Fruit fly (Drosophila melanogaster) whole organism, embryonic: ENCODE measurements around the gene CG17127.

Experiments used
- Ada2b ChIP-seq: fragments of 200-800 bp; sonication (Bioruptor generic); IDR thresholded peaks from 2 replicates; pipeline ENCODE4 v1.3.6; 2022; ENCODE audit warnings: missing biosample characterization, missing genetic modification characterization
- Antp ChIP-seq: fragments of 200-800 bp; sonication (Bioruptor generic); optimal IDR thresholded peaks from 3 replicates; lab custom pipeline; 2016; ENCODE audit warnings: missing biosample characterization, missing genetic modification characterization
- Atf6 ChIP-seq: fragments of 200-800 bp; sonication (Bioruptor generic); IDR thresholded peaks from 2 replicates; pipeline ENCODE4 v1.3.6; 2022; ENCODE audit warnings: missing biosample characterization, missing genetic modification characterization
- Bdp1 ChIP-seq: fragments of 200-800 bp; sonication (Bioruptor generic); optimal IDR thresholded peaks from 3 replicates; lab custom pipeline; 2016; ENCODE audit warnings: missing biosample characterization, missing genetic modification characterization
- CG10147 ChIP-seq: fragments of 200-800 bp; sonication (Bioruptor generic); optimal IDR thresholded peaks from 2 replicates; lab custom pipeline; 2019; ENCODE audit warnings: missing biosample characterization, mild to moderate bottlenecking, missing genetic modification characterization, moderate library complexity
- CG11085 ChIP-seq: fragments of 200-800 bp; sonication (Bioruptor generic); IDR thresholded peaks from 2 replicates; pipeline ENCODE4 v1.3.6; 2022; ENCODE audit warnings: missing biosample characterization, missing genetic modification characterization
- CG14014 ChIP-seq: fragments of 200-800 bp; sonication (Bioruptor generic); IDR thresholded peaks from 2 replicates; pipeline ENCODE4 v1.3.6; 2022; ENCODE audit warnings: missing biosample characterization, missing genetic modification characterization
- CG14965 ChIP-seq: fragments of 200-800 bp; sonication (Bioruptor generic); optimal IDR thresholded peaks from 2 replicates; lab custom pipeline; 2016; ENCODE audit warnings: missing biosample characterization, missing genetic modification characterization, borderline replicate concordance
- CG1529 ChIP-seq: fragments of 200-800 bp; sonication (Bioruptor generic); optimal IDR thresholded peaks from 3 replicates; lab custom pipeline; 2018; ENCODE audit warnings: missing biosample characterization, missing genetic modification characterization
- CG18476 ChIP-seq: fragments of 200-800 bp; sonication (Bioruptor generic); optimal IDR thresholded peaks from 2 replicates; lab custom pipeline; 2016; ENCODE audit warnings: missing biosample characterization, mild to moderate bottlenecking, missing genetic modification characterization
- CG31441 ChIP-seq: fragments of 200-800 bp; sonication (Bioruptor generic); IDR thresholded peaks from 2 replicates; pipeline ENCODE4 v1.3.6; 2022; ENCODE audit warnings: missing biosample characterization, missing genetic modification characterization
- CG3163 ChIP-seq: fragments of 200-800 bp; sonication (Bioruptor generic); optimal IDR thresholded peaks from 3 replicates; lab custom pipeline; 2016; ENCODE audit warnings: missing biosample characterization, missing genetic modification characterization
- CG32767 ChIP-seq: fragments of 200-800 bp; sonication (Bioruptor generic); IDR thresholded peaks from 2 replicates; pipeline ENCODE4 v1.3.6; 2022; ENCODE audit warnings: missing biosample characterization, missing genetic modification characterization
- CG3726 ChIP-seq: fragments of 200-800 bp; sonication (Bioruptor generic); IDR thresholded peaks from 3 replicates; pipeline ENCODE4, ENCODE4 v1.3.6; 2022; ENCODE audit warnings: missing biosample characterization, missing genetic modification characterization
- CG43689 ChIP-seq: fragments of 200-800 bp; sonication (Bioruptor generic); IDR thresholded peaks from 2 replicates; pipeline ENCODE4 v1.3.6; 2022; ENCODE audit warnings: missing biosample characterization, missing genetic modification characterization
- CG6689 ChIP-seq: fragments of 200-800 bp; sonication (Bioruptor generic); IDR thresholded peaks from 2 replicates; pipeline ENCODE4 v1.3.6; 2022; ENCODE audit warnings: missing biosample characterization, missing genetic modification characterization
- CG7928 ChIP-seq: fragments of 200-800 bp; sonication (Bioruptor generic); optimal IDR thresholded peaks from 2 replicates; lab custom pipeline; 2017; ENCODE audit warnings: missing biosample characterization, mild to moderate bottlenecking, missing genetic modification characterization
- CG7963 ChIP-seq: fragments of 200-800 bp; sonication (Bioruptor generic); IDR thresholded peaks from 3 replicates; pipeline ENCODE4 v1.3.6; 2022; ENCODE audit warnings: missing biosample characterization, missing genetic modification characterization; ENCODE audit not compliant: partially characterized antibody
- CG8388 ChIP-seq: fragments of 200-800 bp; sonication (Bioruptor generic); optimal IDR thresholded peaks from 2 replicates; lab custom pipeline; 2019; ENCODE audit warnings: missing biosample characterization, mild to moderate bottlenecking, missing genetic modification characterization, moderate library complexity
- CG8478 ChIP-seq: fragments of >200 bp; optimal IDR thresholded peaks from 2 replicates; lab custom pipeline; 2018
- CG8944 ChIP-seq: fragments of 200-800 bp; sonication (Bioruptor generic); optimal IDR thresholded peaks from 3 replicates; lab custom pipeline; 2016; ENCODE audit warnings: missing biosample characterization, missing genetic modification characterization
- CoRest ChIP-seq: fragments of 200-800 bp; sonication (Bioruptor generic); optimal IDR thresholded peaks from 3 replicates; lab custom pipeline; 2018; ENCODE audit warnings: missing biosample characterization, mild to moderate bottlenecking, missing genetic modification characterization, moderate library complexity
- Dad ChIP-seq: fragments of 200-800 bp; sonication (Bioruptor generic); optimal IDR thresholded peaks from 3 replicates; lab custom pipeline; 2016; ENCODE audit warnings: missing biosample characterization, missing genetic modification characterization
- Dbx ChIP-seq: fragments of 200-800 bp; sonication (Bioruptor generic); IDR thresholded peaks from 3 replicates; pipeline ENCODE4 v1.3.6; 2022; ENCODE audit warnings: missing biosample characterization, missing genetic modification characterization
- GATAe ChIP-seq: fragments of 200-800 bp; sonication (Bioruptor generic); conservative IDR thresholded peaks from 2 replicates; pipeline ENCODE4 v1.3.6; 2022; ENCODE audit warnings: missing biosample characterization, missing genetic modification characterization
- Hand ChIP-seq: fragments of 200-800 bp; sonication (Bioruptor generic); optimal IDR thresholded peaks from 2 replicates; lab custom pipeline; 2017; ENCODE audit warnings: mild to moderate bottlenecking, missing biosample characterization, missing genetic modification reagents, missing genetic modification characterization
- Hr78 ChIP-seq, 2 experiments: fragments of 200-800 bp in 1 of 2; fragments of >200 bp in 1 of 2; sonication (Bioruptor generic) in 1 of 2; optimal IDR thresholded peaks; 2 replicates each; lab custom pipeline; 2017 to 2019; ENCODE audit warnings: missing biosample characterization in 2 of 2, missing genetic modification characterization in 2 of 2, mild to moderate bottlenecking in 1 of 2, moderate library complexity in 1 of 2
- Pdp1 ChIP-seq, 2 experiments: fragments of 200-800 bp; sonication (Bioruptor generic); optimal IDR thresholded peaks; 3 replicates each; lab custom pipeline; 2016; ENCODE audit warnings: missing biosample characterization in 2 of 2, missing genetic modification characterization in 2 of 2, mild to moderate bottlenecking in 1 of 2, moderate library complexity in 1 of 2
- Sox102F ChIP-seq: fragments of 200-800 bp; sonication (Bioruptor generic); optimal IDR thresholded peaks from 2 replicates; lab custom pipeline; 2018; ENCODE audit warnings: missing biosample characterization, mild to moderate bottlenecking, missing genetic modification characterization, moderate library complexity
- Stat92E ChIP-seq, 3 experiments: fragments of >200 bp in 2 of 3; fragments of 200-800 bp in 1 of 3; sonication (Bioruptor generic) in 1 of 3; optimal IDR thresholded peaks; 2 replicates each; lab custom pipeline; 2017 to 2019; ENCODE audit warnings: missing biosample characterization in 3 of 3, missing genetic modification characterization in 3 of 3, mild to moderate bottlenecking in 1 of 3, moderate library complexity in 1 of 3
- ap ChIP-seq: fragments of 200-800 bp; sonication (Bioruptor generic); IDR thresholded peaks from 2 replicates; pipeline ENCODE4 v1.3.6; 2022; ENCODE audit warnings: missing biosample characterization, missing genetic modification characterization
- ase ChIP-seq: fragments of 200-800 bp; sonication (Bioruptor generic); IDR thresholded peaks from 3 replicates; pipeline ENCODE4 v1.3.6; 2022; ENCODE audit warnings: missing biosample characterization, missing genetic modification characterization
- cato ChIP-seq: fragments of 200-800 bp; sonication (Bioruptor generic); optimal IDR thresholded peaks from 2 replicates; lab custom pipeline; 2016; ENCODE audit warnings: missing biosample characterization, missing genetic modification characterization, borderline replicate concordance
- da ChIP-seq: fragments of 200-800 bp; sonication (Bioruptor generic); optimal IDR thresholded peaks from 2 replicates; lab custom pipeline; 2016; ENCODE audit warnings: missing biosample characterization, missing genetic modification characterization
- dati ChIP-seq: fragments of 200-800 bp; sonication (Bioruptor generic); IDR thresholded peaks from 2 replicates; pipeline ENCODE4 v1.3.6; 2022; ENCODE audit warnings: missing biosample characterization, missing genetic modification characterization
- dimm ChIP-seq: fragments of 200-800 bp; sonication (Bioruptor generic); IDR thresholded peaks from 2 replicates; pipeline ENCODE4 v1.3.6; 2022; ENCODE audit warnings: missing biosample characterization, missing genetic modification characterization
- dmrt11E ChIP-seq: fragments of 200-800 bp; sonication (Bioruptor generic); optimal IDR thresholded peaks from 3 replicates; lab custom pipeline; 2018; ENCODE audit warnings: missing biosample characterization, mild to moderate bottlenecking, missing genetic modification characterization, moderate library complexity
- hkb ChIP-seq, 2 experiments: fragments of 200-800 bp in 1 of 2; fragments of >200 bp in 1 of 2; sonication (Bioruptor generic) in 1 of 2; IDR thresholded peaks in 1 of 2; optimal IDR thresholded peaks in 1 of 2; 2 replicates each; pipeline versions ENCODE4 v1.3.6 to Lab custom; 2017 to 2022; ENCODE audit warnings: missing biosample characterization in 1 of 2, missing genetic modification characterization in 1 of 2
- lbe ChIP-seq: fragments of 200-800 bp; sonication (Bioruptor generic); optimal IDR thresholded peaks from 2 replicates; lab custom pipeline; 2016; ENCODE audit warnings: missing biosample characterization, mild to moderate bottlenecking, missing genetic modification characterization
- maf-S ChIP-seq: fragments of 200-800 bp; sonication (Bioruptor generic); optimal IDR thresholded peaks from 2 replicates; lab custom pipeline; 2016; ENCODE audit warnings: missing biosample characterization, missing genetic modification characterization
- mld ChIP-seq: fragments of 200-800 bp; sonication (Bioruptor generic); IDR thresholded peaks from 3 replicates; pipeline ENCODE4 v1.3.6; 2022; ENCODE audit warnings: missing biosample characterization, missing genetic modification characterization; ENCODE audit not compliant: partially characterized antibody
- nerfin-2 ChIP-seq: fragments of 200-800 bp; sonication (Bioruptor generic); IDR thresholded peaks from 2 replicates; pipeline ENCODE4 v1.3.6; 2022; ENCODE audit warnings: missing biosample characterization, missing genetic modification characterization; ENCODE audit not compliant: partially characterized antibody
- psq ChIP-seq: fragments of 200-800 bp; sonication (Bioruptor generic); optimal IDR thresholded peaks from 2 replicates; lab custom pipeline; 2017; ENCODE audit warnings: missing biosample characterization, missing genetic modification characterization
- pum ChIP-seq: fragments of 200-800 bp; sonication (Bioruptor generic); optimal IDR thresholded peaks from 2 replicates; lab custom pipeline; 2016; ENCODE audit warnings: missing biosample characterization, missing genetic modification characterization
- salm ChIP-seq: fragments of 200-800 bp; sonication (Bioruptor generic); optimal IDR thresholded peaks from 2 replicates; lab custom pipeline; 2018; ENCODE audit warnings: missing biosample characterization, mild to moderate bottlenecking, missing genetic modification characterization
- scrt ChIP-seq: fragments of 200-800 bp; sonication (Bioruptor generic); optimal IDR thresholded peaks from 2 replicates; lab custom pipeline; 2018; ENCODE audit warnings: missing biosample characterization, mild to moderate bottlenecking, missing genetic modification characterization, moderate library complexity
- sim ChIP-seq: fragments of 200-800 bp; sonication (Bioruptor generic); IDR thresholded peaks from 2 replicates; pipeline ENCODE4 v1.3.6; 2022; ENCODE audit warnings: missing biosample characterization, missing genetic modification characterization
- unc-4 ChIP-seq: fragments of 200-800 bp; sonication (Bioruptor generic); IDR thresholded peaks from 2 replicates; pipeline ENCODE4 v1.3.6; 2022; ENCODE audit warnings: missing biosample characterization, missing genetic modification characterization; ENCODE audit not compliant: partially characterized antibody

The CG17127 gene

dm6 chr2L:10751879-10752620 is 18.6 kb upstream of the CG17127 start (continued):
- TF ChIP-seq ase (GFP tag; lab: Robert Waterston, UW) (peak; percentile 83), da (GFP tag; lab: Kevin White, UChicago) (peak; percentile 94), CG6689 (peak; percentile 62), Dad (peak; percentile 84), pum (GFP tag; lab: Kevin White, UChicago) (peak; percentile 82), dimm (GFP tag; lab: Robert Waterston, UW) (peak; percentile 47; the same call in 1 of the 2 replicates), scrt (GFP tag; lab: Kevin White, UChicago) (peak; percentile 48), psq (GFP tag; lab: Kevin White, UChicago) (peak; percentile 88), mld (GFP tag; lab: Robert Waterston, UW) (no peak), CG8944 (GFP tag; lab: Kevin White, UChicago) (peak; percentile 94), CG3726 (peak; percentile 72; the same call in 1 of the 3 replicates), Stat92E (GFP tag; optimal IDR thresholded peaks at IDR 0.05; lab: Kevin White, UChicago) (peak in 1 of 3 experiments; percentile 31), Hand (peak; percentile 46), CG3163 (GFP tag; lab: Kevin White, UChicago) (peak; percentile 72), Atf6 (GFP tag; lab: Robert Waterston, UW) (0 out of 2 replicates have a peak, but pooled peaks have one; percentile 37), CG14965 (GFP tag; lab: Kevin White, UChicago) (peak; percentile 88), CG7963 (GFP tag; lab: Robert Waterston, UW) (no peak), Sox102F (GFP tag; lab: Kevin White, UChicago) (peak; percentile 86), salm (tag; lab: Kevin White, UChicago) (peak; percentile 82), CoRest (tag; lab: Kevin White, UChicago) (peak; percentile 89), Bdp1 (GFP tag; lab: Kevin White, UChicago) (peak; percentile 88), CG43689 (0 out of 2 replicates have a peak, but pooled peaks have one; percentile 36), Dbx (GFP tag; lab: Robert Waterston, UW) (no peak), CG11085 (GFP tag; lab: Robert Waterston, UW) (no peak), CG32767 (peak; percentile 72), ap (GFP tag; lab: Robert Waterston, UW) (peak; percentile 52; the same call in 1 of the 2 replicates), CG8388 (GFP tag; lab: Kevin White, UChicago) (peak; percentile 57), lbe (GFP tag; lab: Kevin White, UChicago) (no peak), CG1529 (peak; percentile 93), Antp (GFP tag; lab: Kevin White, UChicago) (peak; percentile 74), CG14014 (GFP tag; lab: Robert Waterston, UW) (peak; percentile 78; the same call in 1 of the 2 replicates), Ada2b (GFP tag; lab: Robert Waterston, UW) (peak; percentile 69; the same call in 1 of the 2 replicates), CG8478 (lab: Kevin White, UChicago) (no peak), dati (GFP tag; lab: Robert Waterston, UW) (peak; percentile 84), dmrt11E (tag; lab: Kevin White, UChicago) (peak; percentile 98), Hr78 (GFP tag; optimal IDR thresholded peaks at IDR 0.05; lab: Kevin White, UChicago) (peak in 1 of 2 experiments; percentile 25), CG18476 (GFP tag; lab: Kevin White, UChicago) (peak; percentile 73), nerfin-2 (GFP tag; lab: Robert Waterston, UW) (no peak), hkb (optimal IDR thresholded peaks at IDR 0.05; lab: Kevin White, UChicago) (no peak), hkb (GFP tag; IDR thresholded peaks at IDR 0.05; lab: Robert Waterston, UW) (peak; percentile 71), cato (peak; percentile 83), unc-4 (GFP tag; lab: Robert Waterston, UW) (no peak), maf-S (GFP tag; lab: Kevin White, UChicago) (peak; percentile 76), sim (peak; percentile 82), CG31441 (GFP tag; lab: Robert Waterston, UW) (peak; percentile 84), GATAe (GFP tag; lab: Robert Waterston, UW) (no peak), Pdp1 (GFP tag; optimal IDR thresholded peaks at IDR 0.05; lab: Kevin White, UChicago) (peak; percentile 75 to 89), CG10147 (GFP tag; lab: Kevin White, UChicago) (peak; percentile 47), CG7928 (GFP tag; lab: Kevin White, UChicago) (peak; percentile 41)
